Fruit fly (Drosophila melanogaster) whole organism, embryonic: Measurements from ENCODE around the gene Hsp67Ba.

Experiments
- Awh ChIP-seq: fragments of 200-800 bp; sonication (Bioruptor generic); IDR thresholded peaks from 2 replicates; pipeline ENCODE4, ENCODE4 v1.3.6; 2022; ENCODE audit warnings: missing biosample characterization, missing genetic modification characterization
- CG11695 ChIP-seq: fragments of 200-800 bp; sonication (Bioruptor generic); IDR thresholded peaks from 3 replicates; pipeline ENCODE4 v1.3.6; 2022; ENCODE audit warnings: missing biosample characterization, missing genetic modification characterization
- CG11723 ChIP-seq: fragments of 200-800 bp; sonication (Bioruptor generic); optimal IDR thresholded peaks from 2 replicates; lab custom pipeline; 2017; ENCODE audit warnings: missing biosample characterization, mild to moderate bottlenecking, missing genetic modification characterization
- CG13287 ChIP-seq: fragments of 200-800 bp; sonication (Bioruptor generic); IDR thresholded peaks from 2 replicates; pipeline ENCODE4 v1.3.6; 2022; ENCODE audit warnings: missing biosample characterization, missing genetic modification characterization; ENCODE audit not compliant: partially characterized antibody
- CG13775 ChIP-seq: fragments of 200-800 bp; sonication (Bioruptor generic); optimal IDR thresholded peaks from 3 replicates; lab custom pipeline; 2017; ENCODE audit warnings: missing biosample characterization, mild to moderate bottlenecking, missing genetic modification characterization
- CG14860 ChIP-seq: fragments of 200-800 bp; sonication (Bioruptor generic); IDR thresholded peaks from 3 replicates; pipeline ENCODE4 v1.3.6; 2022; ENCODE audit warnings: missing biosample characterization, missing genetic modification characterization; ENCODE audit not compliant: partially characterized antibody
- CG17361 ChIP-seq: fragments of 200-800 bp; sonication (Bioruptor generic); IDR thresholded peaks from 3 replicates; pipeline ENCODE4 v1.3.6; 2022; ENCODE audit warnings: missing biosample characterization, missing genetic modification characterization
- CG17385 ChIP-seq: fragments of 200-800 bp; sonication (Bioruptor generic); optimal IDR thresholded peaks from 3 replicates; lab custom pipeline; 2018; ENCODE audit warnings: missing biosample characterization, mild to moderate bottlenecking, missing genetic modification characterization
- CG2129 ChIP-seq: fragments of 200-800 bp; sonication (Bioruptor generic); IDR thresholded peaks from 2 replicates; pipeline ENCODE4 v1.3.6; 2022; ENCODE audit warnings: missing biosample characterization, missing genetic modification characterization; ENCODE audit not compliant: partially characterized antibody
- CG3726 ChIP-seq: fragments of 200-800 bp; sonication (Bioruptor generic); IDR thresholded peaks from 3 replicates; pipeline ENCODE4, ENCODE4 v1.3.6; 2022; ENCODE audit warnings: missing biosample characterization, missing genetic modification characterization
- CG4282 ChIP-seq: fragments of 200-800 bp; sonication (Bioruptor generic); optimal IDR thresholded peaks from 2 replicates; lab custom pipeline; 2016; ENCODE audit warnings: missing biosample characterization, missing genetic modification characterization
- CG4404 ChIP-seq: fragments of 200-800 bp; sonication (Bioruptor generic); IDR thresholded peaks from 2 replicates; pipeline ENCODE4 v1.3.6; 2022; ENCODE audit warnings: missing biosample characterization, missing genetic modification characterization
- CG4424 ChIP-seq: fragments of 200-800 bp; sonication (Bioruptor generic); optimal IDR thresholded peaks from 3 replicates; lab custom pipeline; 2016; ENCODE audit warnings: missing biosample characterization, missing genetic modification characterization
- CG6254 ChIP-seq: fragments of 200-800 bp; sonication (Bioruptor generic); optimal IDR thresholded peaks from 3 replicates; lab custom pipeline; 2017; ENCODE audit warnings: mild to moderate bottlenecking, missing biosample characterization, missing genetic modification reagents, missing genetic modification characterization
- CG8765 ChIP-seq: fragments of 200-800 bp; sonication (Bioruptor generic); IDR thresholded peaks from 2 replicates; pipeline ENCODE4 v1.3.6; 2022; ENCODE audit warnings: missing biosample characterization, missing genetic modification characterization
- CG9215 ChIP-seq: fragments of 200-800 bp; sonication (Bioruptor generic); IDR thresholded peaks from 2 replicates; pipeline ENCODE4 v1.3.6; 2022; ENCODE audit warnings: missing biosample characterization, missing genetic modification characterization
- CG9876 ChIP-seq: fragments of 200-800 bp; sonication (Bioruptor generic); optimal IDR thresholded peaks from 2 replicates; lab custom pipeline; 2016; ENCODE audit warnings: missing biosample characterization, missing genetic modification characterization
- D19B ChIP-seq: fragments of 200-800 bp; sonication (Bioruptor generic); optimal IDR thresholded peaks from 2 replicates; lab custom pipeline; 2017; ENCODE audit warnings: missing biosample characterization, mild to moderate bottlenecking, missing genetic modification characterization
- Dp ChIP-seq: fragments of 200-800 bp; sonication (Bioruptor generic); optimal IDR thresholded peaks from 2 replicates; lab custom pipeline; 2018; ENCODE audit warnings: missing biosample characterization, mild to moderate bottlenecking, missing genetic modification characterization, moderate library complexity
- Dref ChIP-seq: fragments of 200-800 bp; sonication (Bioruptor generic); IDR thresholded peaks from 2 replicates; pipeline ENCODE4 v1.3.6; 2022; ENCODE audit warnings: missing biosample characterization, missing genetic modification characterization
- E2f1 ChIP-seq: fragments of 200-800 bp; sonication (Bioruptor generic); IDR thresholded peaks from 2 replicates; pipeline ENCODE4 v1.3.6; 2022; ENCODE audit warnings: missing biosample characterization, missing genetic modification characterization
- Eip74EF ChIP-seq, 2 experiments: fragments of 200-800 bp in 1 of 2; fragments of >200 bp in 1 of 2; sonication (Bioruptor generic) in 1 of 2; optimal IDR thresholded peaks; 2 replicates each; lab custom pipeline; 2017 to 2019; ENCODE audit warnings: missing biosample characterization in 2 of 2, missing genetic modification characterization in 2 of 2, mild to moderate bottlenecking in 1 of 2, moderate library complexity in 1 of 2
- Fer1 ChIP-seq: fragments of 200-800 bp; sonication (Bioruptor generic); optimal IDR thresholded peaks from 2 replicates; lab custom pipeline; 2017; ENCODE audit warnings: missing biosample characterization, mild to moderate bottlenecking, missing genetic modification characterization
- HLHmδ ChIP-seq: fragments of 200-800 bp; sonication (Bioruptor generic); optimal IDR thresholded peaks from 2 replicates; lab custom pipeline; 2018; ENCODE audit warnings: missing biosample characterization, mild to moderate bottlenecking, missing genetic modification characterization, moderate library complexity
- Kr ChIP-seq: fragments of 200-800 bp; sonication (Bioruptor generic); optimal IDR thresholded peaks from 2 replicates; lab custom pipeline; 2017; ENCODE audit warnings: missing biosample characterization, mild to moderate bottlenecking, missing genetic modification characterization
- Myb ChIP-seq: fragments of 200-800 bp; sonication (Bioruptor generic); optimal IDR thresholded peaks from 2 replicates; lab custom pipeline; 2016; ENCODE audit warnings: missing biosample characterization, missing genetic modification characterization
- Nf-YA ChIP-seq: fragments of 200-800 bp; sonication (Bioruptor generic); IDR thresholded peaks from 2 replicates; pipeline ENCODE4 v1.3.6; 2022; ENCODE audit warnings: missing biosample characterization, missing genetic modification characterization
- Oaz ChIP-seq: fragments of 200-800 bp; sonication (Bioruptor generic); IDR thresholded peaks from 2 replicates; pipeline ENCODE4 v1.3.6; 2022; ENCODE audit warnings: missing biosample characterization, missing genetic modification characterization
- Trl ChIP-seq, 3 experiments: fragments of >200 bp in 2 of 3; fragments of 200-800 bp in 1 of 3; sonication (Bioruptor generic) in 1 of 3; optimal IDR thresholded peaks; 2 replicates in 1 of 3; 3 replicates in 2 of 3; lab custom pipeline; 2016 to 2017; ENCODE audit warnings: missing biosample characterization in 1 of 3, missing genetic modification characterization in 1 of 3
- abd-A ChIP-seq: fragments of 200-800 bp; sonication (Bioruptor generic); optimal IDR thresholded peaks from 3 replicates; lab custom pipeline; 2019; ENCODE audit warnings: missing biosample characterization, mild to moderate bottlenecking, missing genetic modification characterization, moderate library complexity
- aop ChIP-seq: fragments of 200-800 bp; sonication (Bioruptor generic); IDR thresholded peaks from 2 replicates; pipeline ENCODE4 v1.3.6; 2022; ENCODE audit warnings: missing biosample characterization, missing genetic modification characterization
- ash1 ChIP-seq: fragments of 200-800 bp; sonication (Bioruptor generic); optimal IDR thresholded peaks from 2 replicates; lab custom pipeline; 2018; ENCODE audit warnings: missing biosample characterization, mild to moderate bottlenecking, missing genetic modification characterization
- chm ChIP-seq: fragments of 200-800 bp; sonication (Bioruptor generic); IDR thresholded peaks from 2 replicates; pipeline ENCODE4 v1.3.6; 2022; ENCODE audit warnings: missing biosample characterization, missing genetic modification characterization
- fd64A ChIP-seq: fragments of 200-800 bp; sonication (Bioruptor generic); optimal IDR thresholded peaks from 3 replicates; lab custom pipeline; 2018; ENCODE audit warnings: missing biosample characterization, mild to moderate bottlenecking, missing genetic modification characterization
- fd96Cb ChIP-seq: fragments of 200-800 bp; sonication (Bioruptor generic); optimal IDR thresholded peaks from 2 replicates; lab custom pipeline; 2018; ENCODE audit warnings: missing biosample characterization, mild to moderate bottlenecking, missing genetic modification characterization, moderate library complexity
- grn ChIP-seq: fragments of 200-800 bp; sonication (Bioruptor generic); optimal IDR thresholded peaks from 3 replicates; lab custom pipeline; 2017; ENCODE audit warnings: missing biosample characterization, missing genetic modification characterization
- kni ChIP-seq: fragments of 200-800 bp; sonication (Bioruptor generic); optimal IDR thresholded peaks from 3 replicates; lab custom pipeline; 2017; ENCODE audit warnings: mild to moderate bottlenecking, missing biosample characterization, missing genetic modification reagents, missing genetic modification characterization
- mirr ChIP-seq: fragments of 200-800 bp; sonication (Bioruptor generic); optimal IDR thresholded peaks from 3 replicates; lab custom pipeline; 2018; ENCODE audit warnings: missing biosample characterization, mild to moderate bottlenecking, missing genetic modification characterization
- onecut ChIP-seq: fragments of 200-800 bp; sonication (Bioruptor generic); IDR thresholded peaks from 2 replicates; pipeline ENCODE4 v1.3.6; 2022; ENCODE audit warnings: missing biosample characterization, missing genetic modification characterization
- otp ChIP-seq: fragments of 200-800 bp; sonication (Bioruptor generic); IDR thresholded peaks from 3 replicates; pipeline ENCODE4, ENCODE4 v1.3.6; 2022; ENCODE audit warnings: missing biosample characterization, missing genetic modification characterization
- pan ChIP-seq, 4 experiments: fragments of >200 bp in 3 of 4; fragments of 200-800 bp in 1 of 4; sonication (Bioruptor generic) in 1 of 4; optimal IDR thresholded peaks in 3 of 4; IDR thresholded peaks in 1 of 4; 2 replicates each; pipeline versions ENCODE4 v1.3.6 to Lab custom; 2017 to 2022; ENCODE audit warnings: missing biosample characterization in 2 of 4, missing genetic modification characterization in 2 of 4, mixed read lengths in 1 of 4
- psq ChIP-seq: fragments of 200-800 bp; sonication (Bioruptor generic); optimal IDR thresholded peaks from 2 replicates; lab custom pipeline; 2017; ENCODE audit warnings: missing biosample characterization, missing genetic modification characterization
- rib ChIP-seq: fragments of 200-800 bp; sonication (Bioruptor generic); IDR thresholded peaks from 2 replicates; pipeline ENCODE4 v1.3.6; 2022; ENCODE audit warnings: missing biosample characterization, missing genetic modification characterization
- sens ChIP-seq: fragments of 200-800 bp; sonication (Bioruptor generic); peaks from one replicate; lab custom pipeline; 2016; ENCODE audit warnings: missing biosample characterization, missing genetic modification characterization
- sisA ChIP-seq: fragments of 200-800 bp; sonication (Bioruptor generic); IDR thresholded peaks from 2 replicates; pipeline ENCODE4 v1.3.6; 2022; ENCODE audit warnings: missing biosample characterization, missing genetic modification characterization
- so ChIP-seq: fragments of 200-800 bp; sonication (Bioruptor generic); IDR thresholded peaks from 3 replicates; pipeline ENCODE4 v1.3.6; 2022; ENCODE audit warnings: missing biosample characterization, missing genetic modification characterization
- sr ChIP-seq: fragments of 200-800 bp; sonication (Bioruptor generic); IDR thresholded peaks from 3 replicates; pipeline ENCODE4 v1.3.6; 2022; ENCODE audit warnings: missing biosample characterization, missing genetic modification characterization
- stc ChIP-seq: fragments of 200-800 bp; sonication (Bioruptor generic); IDR thresholded peaks from 2 replicates; pipeline ENCODE4 v1.3.6; 2022; ENCODE audit warnings: missing biosample characterization, missing genetic modification characterization

Gene Hsp67Ba

DNA sequence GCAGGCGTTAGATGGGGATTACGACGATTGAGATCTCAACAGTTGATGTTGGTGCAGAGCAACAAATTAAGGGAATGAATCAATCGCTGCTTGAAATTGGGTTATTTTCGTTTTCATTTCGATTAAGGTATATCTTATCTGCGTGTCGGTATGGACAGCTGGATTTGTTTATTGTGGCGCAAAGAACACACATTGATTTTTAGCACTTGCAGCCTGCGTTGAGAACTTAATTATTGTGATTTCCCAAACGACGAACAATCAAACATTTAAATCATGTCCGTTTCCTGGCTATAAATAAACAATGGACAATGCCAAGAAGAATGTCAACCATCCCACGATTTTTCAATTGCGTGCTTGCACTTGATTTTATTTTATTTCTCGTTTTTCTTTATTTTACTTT lies 18.7 kb upstream of the Hsp67Ba start (continued):
- TF ChIP-seq mirr, result peak; percentile 21
- no peak for TF ChIP-seq Kr (GFP tag; lab: Kevin White, UChicago)

DNA sequence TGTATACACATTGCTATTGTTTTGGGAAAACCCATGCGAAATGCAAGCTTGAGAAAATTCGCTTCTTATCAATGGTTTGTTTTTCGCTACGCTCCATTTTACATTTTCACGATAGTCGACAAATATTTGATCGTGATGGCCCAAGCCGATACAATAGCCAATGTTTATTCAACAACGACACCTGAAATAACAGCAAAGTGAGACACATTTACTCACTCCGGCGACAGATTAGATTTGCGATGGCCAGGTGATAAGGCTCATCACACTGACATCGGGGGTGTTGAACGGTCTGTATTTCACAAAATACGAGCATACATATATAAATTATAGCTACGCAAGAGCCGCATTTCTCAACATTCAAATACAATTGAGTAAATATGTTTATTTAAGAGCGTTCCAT lies 17.8 kb upstream of the Hsp67Ba start:
- TF ChIP-seq CG3726 (GFP tag; lab: Robert Waterston, UW) (peak; percentile 5; the same call in 1 of the 3 replicates), CG9876 (no peak), onecut (GFP tag; lab: Robert Waterston, UW) (peak; percentile 63), Nf-YA (GFP tag; lab: Robert Waterston, UW) (0 out of 2 replicates have a peak, but pooled peaks have one; percentile 31), HLHmδ (GFP tag; lab: Kevin White, UChicago) (peak; percentile 71), CG4404 (GFP tag; lab: Robert Waterston, UW) (no peak), Oaz (GFP tag; lab: Robert Waterston, UW) (no peak), CG2129 (GFP tag; lab: Robert Waterston, UW) (no peak), psq (no peak), otp (GFP tag; lab: Robert Waterston, UW) (no peak), Eip74EF (GFP tag; optimal IDR thresholded peaks at IDR 0.05; lab: Kevin White, UChicago) (no peak), Trl (optimal IDR thresholded peaks at IDR 0.05; lab: Kevin White, UChicago) (no peak), Trl (GFP tag; optimal IDR thresholded peaks at IDR 0.05; lab: Kevin White, UChicago) (peak; percentile 70), sens (GFP tag; lab: Kevin White, UChicago) (peak; percentile 52), CG13287 (no peak), CG17361 (no peak), Dref (GFP tag; lab: Robert Waterston, UW) (no peak), aop (no peak), pan (optimal IDR thresholded peaks at IDR 0.05; lab: Kevin White, UChicago) (no peak), pan (GFP tag; optimal IDR thresholded peaks at IDR 0.05 in 1 of 2, IDR thresholded peaks at IDR 0.05 in 1 of 2) (peak in 1 of 2 experiments; percentile 36), D19B (GFP tag; lab: Kevin White, UChicago) (peak; percentile 59), kni (GFP tag; lab: Kevin White, UChicago) (peak; percentile 26), CG8765 (no peak), CG17385 (GFP tag; lab: Kevin White, UChicago) (peak; percentile 36), CG11723 (GFP tag; lab: Kevin White, UChicago) (peak; percentile 46), Awh (GFP tag; lab: Robert Waterston, UW) (peak; percentile 81), so (GFP tag; lab: Robert Waterston, UW) (peak; percentile 55; the same call in 2 of the 3 replicates), fd96Cb (tag; lab: Kevin White, UChicago) (no peak), CG4282 (GFP tag; lab: Kevin White, UChicago) (no peak), abd-A (tag; lab: Kevin White, UChicago) (no peak), CG14860 (no peak), Myb (GFP tag; lab: Kevin White, UChicago) (peak; percentile 25), rib (GFP tag; lab: Robert Waterston, UW) (peak; percentile 33; the same call in 1 of the 2 replicates), CG4424 (GFP tag; lab: Kevin White, UChicago) (peak; percentile 24), grn (GFP tag; lab: Kevin White, UChicago) (peak; percentile 94), sr (0 out of 3 replicates have a peak, but pooled peaks have one; percentile 47), chm (GFP tag; lab: Robert Waterston, UW) (peak; percentile 56), CG6254 (GFP tag; lab: Kevin White, UChicago) (peak; percentile 34), CG9215 (no peak), ash1 (GFP tag; lab: Kevin White, UChicago) (peak; percentile 95), sisA (GFP tag; lab: Robert Waterston, UW) (no peak), E2f1 (GFP tag; lab: Robert Waterston, UW) (peak; percentile 24; the same call in 1 of the 2 replicates), CG11695 (GFP tag; lab: Robert Waterston, UW) (peak; percentile 59; the same call in 2 of the 3 replicates), CG13775 (GFP tag; lab: Kevin White, UChicago) (peak; percentile 20), fd64A (GFP tag; lab: Kevin White, UChicago) (peak; percentile 82), Fer1 (GFP tag; lab: Kevin White, UChicago) (peak; percentile 93), Dp (GFP tag; lab: Kevin White, UChicago) (no peak), stc (GFP tag; lab: Robert Waterston, UW) (peak; percentile 53; the same call in 1 of the 2 replicates)
